Fruit fly (Drosophila melanogaster): ENCODE measurements around the gene CG9173.

dm6 chr3L:1378098-1378645 is 45.1 kb downstream of the CG9173 start:
- no peak for TF ChIP-seq EcR (GFP tag; optimal IDR thresholded peaks at IDR 0.05)
- TF ChIP-seq CG15710 (tag; optimal IDR thresholded peaks at IDR 0.05): no peak
- TF ChIP-seq CG32121 (GFP tag; IDR thresholded peaks at IDR 0.05): no peak
